Worm (Caenorhabditis elegans) whole organism, midembryonic: ENCODE results near the gene btb-16.
"Not testable (repeated sequence)": the region's sequence is repeated elsewhere in the genome, so short reads cannot be mapped to it uniquely, and the experiment has no call there.

Experiments used
- T22C8.4 ChIP-seq: fragments of 200-800 bp; sonication (Bioruptor generic); IDR thresholded peaks from 2 replicates; pipeline ENCODE4 v1.3.6; 2022; ENCODE audit warnings: missing genetic modification characterization, missing compliant biosample characterization
- cog-1 ChIP-seq: sonication (generic microtip); optimal IDR thresholded peaks from 2 replicates; lab custom pipeline; 2016; ENCODE audit warnings: missing genetic modification characterization, missing compliant biosample characterization
- flt-1 ChIP-seq: fragments of 200-800 bp; sonication (Bioruptor generic); IDR thresholded peaks from 2 replicates; pipeline ENCODE4 v1.3.6; 2022; ENCODE audit warnings: missing genetic modification characterization, missing compliant biosample characterization
- klf-2 ChIP-seq: fragments of 200-800 bp; sonication (Bioruptor generic); conservative IDR thresholded peaks from 2 replicates; pipeline ENCODE4 v1.3.6; 2022; ENCODE audit warnings: missing genetic modification reagents, missing genetic modification characterization, missing compliant biosample characterization
- med-1 ChIP-seq: sonication (generic microtip); optimal IDR thresholded peaks from 2 replicates; lab custom pipeline; 2017; ENCODE audit warnings: missing genetic modification characterization, mild to moderate bottlenecking, missing compliant biosample characterization, antibody characterized with exemption, missing genetic modification reagents; ENCODE audit not compliant: insufficient read depth
- ref-1 ChIP-seq: fragments of 200-800 bp; sonication (Bioruptor generic); conservative IDR thresholded peaks from 2 replicates; pipeline ENCODE4 v1.3.6; 2022; ENCODE audit warnings: missing genetic modification reagents, missing genetic modification characterization, missing compliant biosample characterization
- tab-1 ChIP-seq: fragments of 200-800 bp; sonication (Bioruptor generic); IDR thresholded peaks from 2 replicates; pipeline ENCODE4 v1.3.6; 2022; ENCODE audit warnings: missing genetic modification characterization, missing compliant biosample characterization
- ztf-23 ChIP-seq: fragments of 200-800 bp; sonication (Bioruptor generic); IDR thresholded peaks from 2 replicates; pipeline ENCODE4 v1.3.6; 2022; ENCODE audit warnings: missing genetic modification reagents, missing genetic modification characterization, missing compliant biosample characterization
- ztf-29 ChIP-seq: fragments of 200-800 bp; sonication (Bioruptor generic); IDR thresholded peaks from 2 replicates; pipeline ENCODE4 v1.3.6; 2022; ENCODE audit warnings: missing genetic modification reagents, missing genetic modification characterization, missing compliant biosample characterization

Gene btb-16

ce11 chrII:3267815-3268214 is 28.9 kb upstream of the btb-16 start:
- TF ChIP-seq ref-1 (GFP tag; lab: Robert Waterston, UW) (0 out of 2 replicates have a peak, but pooled peaks have one; percentile 34), klf-2 (GFP tag; lab: Robert Waterston, UW) (0 out of 2 replicates have a peak, but pooled peaks have one; percentile 6), flt-1 (GFP tag; lab: Robert Waterston, UW) (peak; percentile 69), ztf-23 (GFP tag; lab: Robert Waterston, UW) (no peak), med-1 (GFP tag; lab: Kevin White, UChicago) (no peak), tab-1 (GFP tag; lab: Robert Waterston, UW) (peak; percentile 68), ztf-29 (GFP tag; lab: Robert Waterston, UW) (no peak), cog-1 (tag; lab: Kevin White, UChicago) (no peak), T22C8.4 (GFP tag; lab: Robert Waterston, UW) (peak; percentile 41)

DNA sequence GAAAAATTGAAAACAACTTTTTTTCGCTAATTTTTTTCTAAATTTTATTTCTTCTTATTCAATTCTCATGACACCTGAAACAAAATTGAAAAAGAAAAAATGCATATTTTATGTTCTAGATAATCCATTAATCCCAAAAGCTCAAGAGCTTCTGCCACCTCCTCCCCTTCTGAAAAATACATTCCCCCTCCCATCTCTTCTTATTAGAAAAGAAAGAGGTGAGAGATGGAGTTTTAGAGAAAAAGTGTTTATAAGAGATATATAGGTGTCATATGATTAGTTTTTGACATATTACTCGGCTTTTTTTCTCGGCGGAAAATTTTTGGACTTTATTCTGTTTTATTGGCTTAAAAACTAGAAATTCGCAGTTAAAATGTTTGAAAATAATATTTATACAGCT is 26.1 kb upstream of the btb-16 start:
- TF ChIP-seq cog-1 (tag; lab: Kevin White, UChicago) (no peak), ref-1 (GFP tag; lab: Robert Waterston, UW) (no peak), T22C8.4 (GFP tag; lab: Robert Waterston, UW) (no peak), med-1 (GFP tag; lab: Kevin White, UChicago) (no peak)

DNA sequence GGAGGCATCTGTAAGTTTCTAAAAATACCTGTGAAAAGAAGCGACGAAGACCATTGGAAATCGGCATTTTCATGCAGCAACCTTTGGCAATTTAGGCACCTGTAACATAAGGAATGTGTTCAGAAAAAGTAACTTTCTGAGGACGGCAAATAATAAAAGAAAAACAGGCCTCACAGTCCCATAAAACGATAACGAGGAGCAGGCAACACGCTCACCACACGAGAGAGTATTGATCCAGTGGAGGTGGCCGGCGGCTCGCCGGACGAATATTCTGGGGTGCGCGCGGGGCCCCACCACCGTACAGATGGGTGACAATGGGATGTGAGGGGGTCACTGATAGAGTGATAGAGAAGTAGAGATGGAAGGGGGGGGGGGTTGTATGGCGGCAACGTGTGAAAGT is 21.8 kb upstream of the btb-16 start, which contains the start of gene F02E11.3:
TSS of gene F02E11.3 (minus strand) at position 101 of the 400 bp plus-strand sequence.
- TF ChIP-seq ztf-23 (GFP tag; lab: Robert Waterston, UW) (no peak), tab-1 (GFP tag; lab: Robert Waterston, UW) (no peak), ztf-29 (GFP tag; lab: Robert Waterston, UW) (no peak), med-1 (GFP tag; lab: Kevin White, UChicago) (no peak), flt-1 (GFP tag; lab: Robert Waterston, UW) (no peak), T22C8.4 (GFP tag; lab: Robert Waterston, UW) (no peak), cog-1 (tag; lab: Kevin White, UChicago) (no peak), klf-2 (GFP tag; lab: Robert Waterston, UW) (no peak), ref-1 (GFP tag; lab: Robert Waterston, UW) (no peak)

ce11 chrII:3277686-3278085 is 19.0 kb upstream of the btb-16 start, which contains the start of gene F02E11.4:
Gene F02E11.4 (minus strand): TSS chrII:3277786.
- no peak for TF ChIP-seq klf-2 (GFP tag; lab: Robert Waterston, UW)
- TF ChIP-seq cog-1 (tag; lab: Kevin White, UChicago) = no peak

ce11 chrII:3278634-3279033 is 18.0 kb upstream of the btb-16 start, which contains the start of gene wht-4:
Gene wht-4 (plus strand): TSS chrII:3278934.
- no peak for TF ChIP-seq flt-1 (GFP tag; lab: Robert Waterston, UW)
- no peak for TF ChIP-seq ref-1 (GFP tag; lab: Robert Waterston, UW)
- TF ChIP-seq cog-1 (tag; lab: Kevin White, UChicago) = no peak
- TF ChIP-seq klf-2 (GFP tag; lab: Robert Waterston, UW) = no peak
- no peak for TF ChIP-seq med-1 (GFP tag; lab: Kevin White, UChicago)
- no peak for TF ChIP-seq ztf-29 (GFP tag; lab: Robert Waterston, UW)
- no peak for TF ChIP-seq T22C8.4 (GFP tag; lab: Robert Waterston, UW)
- TF ChIP-seq ztf-23 (GFP tag; lab: Robert Waterston, UW) = no peak
- no peak for TF ChIP-seq tab-1 (GFP tag; lab: Robert Waterston, UW)

DNA sequence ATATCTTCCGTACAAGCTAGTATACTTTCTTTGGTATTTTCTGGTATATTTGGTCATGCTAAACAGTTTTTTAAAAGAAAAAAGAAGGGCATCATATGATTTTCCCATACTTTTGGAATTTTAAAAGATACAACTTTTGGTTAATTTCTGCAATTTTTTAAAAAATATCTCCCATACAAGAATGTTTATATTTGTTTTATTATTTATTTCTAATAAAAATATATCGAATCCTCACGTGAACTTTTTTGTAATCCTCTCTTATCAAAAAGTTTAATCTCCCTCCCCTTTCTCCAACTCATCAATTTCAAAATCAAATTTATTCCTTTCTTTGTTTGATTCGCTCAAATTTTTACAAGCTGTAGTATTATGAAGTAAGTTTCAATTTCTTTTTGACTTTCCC is 14.3 kb upstream of the btb-16 start, which contains the start of gene nep-13:
TSS of gene nep-13 (plus strand) at position 301 of the 400 bp plus-strand sequence.
- TF ChIP-seq klf-2 (GFP tag; lab: Robert Waterston, UW) (no peak), cog-1 (tag; lab: Kevin White, UChicago) (no peak), flt-1 (GFP tag; lab: Robert Waterston, UW) (no peak), tab-1 (GFP tag; lab: Robert Waterston, UW) (no peak), ref-1 (GFP tag; lab: Robert Waterston, UW) (no peak), ztf-29 (GFP tag; lab: Robert Waterston, UW) (no peak), ztf-23 (GFP tag; lab: Robert Waterston, UW) (no peak), T22C8.4 (GFP tag; lab: Robert Waterston, UW) (no peak), med-1 (GFP tag; lab: Kevin White, UChicago) (no peak)

- no peak for TF ChIP-seq ztf-29 (GFP tag; lab: Robert Waterston, UW)
- no peak for TF ChIP-seq ref-1 (GFP tag; lab: Robert Waterston, UW)
- TF ChIP-seq med-1 (GFP tag; lab: Kevin White, UChicago) = no peak
- no peak for TF ChIP-seq tab-1 (GFP tag; lab: Robert Waterston, UW)
- no peak for TF ChIP-seq T22C8.4 (GFP tag; lab: Robert Waterston, UW)
- no peak for TF ChIP-seq ztf-23 (GFP tag; lab: Robert Waterston, UW)
- no peak for TF ChIP-seq klf-2 (GFP tag; lab: Robert Waterston, UW)
Observed at ce11 chrII:3284558-3284957, 12.1 kb upstream of the btb-16 start, which contains the start of gene scl-15. Gene scl-15 (minus strand): TSS chrII:3284658.

DNA sequence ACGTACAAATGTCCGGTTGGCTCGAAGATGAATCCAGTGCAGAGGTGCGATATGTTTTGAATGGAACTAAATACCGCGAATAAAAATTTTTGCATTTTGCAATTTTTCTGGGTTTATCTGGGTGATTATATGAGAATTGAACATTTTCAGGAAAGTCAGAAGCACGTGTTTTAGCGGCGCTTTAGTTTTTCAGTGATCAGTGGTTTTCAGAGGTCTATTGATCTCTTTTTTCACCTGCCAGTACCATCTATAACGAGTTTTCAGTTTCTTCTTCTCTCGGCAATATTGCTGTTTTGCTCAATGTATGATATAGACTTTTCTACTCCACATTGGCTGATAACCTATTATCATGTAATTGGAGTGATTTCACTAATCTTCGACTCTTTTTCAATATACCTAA is 9.6 kb upstream of the btb-16 start, which contains the start of gene sri-63:
TSS of gene sri-63 (plus strand) at position 301 of the 400 bp plus-strand sequence.
- TF ChIP-seq med-1 (GFP tag; lab: Kevin White, UChicago) (no peak), ztf-23 (GFP tag; lab: Robert Waterston, UW) (no peak), ref-1 (GFP tag; lab: Robert Waterston, UW) (no peak)

- not testable (repeated sequence) for TF ChIP-seq T22C8.4, tab-1, ztf-23 (GFP tag; lab: Robert Waterston, UW)
Observed at ce11 chrII:3290544-3290943, 6.1 kb upstream of the btb-16 start, which contains the start of gene F39E9.14. Gene F39E9.14 (minus strand): TSS chrII:3290644.
